Fruit fly (Drosophila melanogaster) whole organism, embryonic: ENCODE measurements around the gene CG11131.

ENCODE experiments used
- B-H1 ChIP-seq: fragments of 200-800 bp; sonication (Bioruptor generic); IDR thresholded peaks from 3 replicates; pipeline ENCODE4 v1.3.6; 2022; ENCODE audit warnings: missing biosample characterization, missing genetic modification characterization
- CG10431 ChIP-seq: fragments of 200-800 bp; sonication (Bioruptor generic); optimal IDR thresholded peaks from 3 replicates; lab custom pipeline; 2018; ENCODE audit warnings: missing biosample characterization, mild to moderate bottlenecking, missing genetic modification characterization
- CG10979 ChIP-seq: fragments of 200-800 bp; sonication (Bioruptor generic); optimal IDR thresholded peaks from 2 replicates; lab custom pipeline; 2018; ENCODE audit warnings: missing biosample characterization, mild to moderate bottlenecking, missing genetic modification characterization, moderate library complexity
- CG13123 ChIP-seq: fragments of 200-800 bp; sonication (Bioruptor generic); optimal IDR thresholded peaks from 2 replicates; lab custom pipeline; 2016; ENCODE audit warnings: missing biosample characterization, missing genetic modification characterization
- CG13296 ChIP-seq: fragments of 200-800 bp; sonication (Bioruptor generic); optimal IDR thresholded peaks from 3 replicates; lab custom pipeline; 2018; ENCODE audit warnings: missing biosample characterization, mild to moderate bottlenecking, missing genetic modification characterization
- CG17385 ChIP-seq: fragments of 200-800 bp; sonication (Bioruptor generic); optimal IDR thresholded peaks from 3 replicates; lab custom pipeline; 2018; ENCODE audit warnings: missing biosample characterization, mild to moderate bottlenecking, missing genetic modification characterization
- CG17612 ChIP-seq: fragments of 200-800 bp; sonication (Bioruptor generic); IDR thresholded peaks from 2 replicates; pipeline ENCODE4 v1.3.6; 2022; ENCODE audit warnings: missing biosample characterization, missing genetic modification characterization
- CG17912 ChIP-seq: fragments of 200-800 bp; sonication (Bioruptor generic); optimal IDR thresholded peaks from 2 replicates; lab custom pipeline; 2018; ENCODE audit warnings: missing biosample characterization, mild to moderate bottlenecking, missing genetic modification characterization
- CG18599 ChIP-seq: fragments of 200-800 bp; sonication (Bioruptor generic); optimal IDR thresholded peaks from 3 replicates; lab custom pipeline; 2017; ENCODE audit warnings: missing biosample characterization, missing genetic modification characterization, mild to moderate bottlenecking, moderate library complexity, missing genetic modification reagents
- CG2129 ChIP-seq: fragments of 200-800 bp; sonication (Bioruptor generic); IDR thresholded peaks from 2 replicates; pipeline ENCODE4 v1.3.6; 2022; ENCODE audit warnings: missing biosample characterization, missing genetic modification characterization; ENCODE audit not compliant: partially characterized antibody
- CG4360 ChIP-seq: fragments of 200-800 bp; sonication (Bioruptor generic); IDR thresholded peaks from 2 replicates; pipeline ENCODE4 v1.3.6; 2022; ENCODE audit warnings: missing biosample characterization, missing genetic modification characterization
- CG43689 ChIP-seq: fragments of 200-800 bp; sonication (Bioruptor generic); IDR thresholded peaks from 2 replicates; pipeline ENCODE4 v1.3.6; 2022; ENCODE audit warnings: missing biosample characterization, missing genetic modification characterization
- CG5245 ChIP-seq: fragments of 200-800 bp; sonication (Bioruptor generic); optimal IDR thresholded peaks from 3 replicates; lab custom pipeline; 2016; ENCODE audit warnings: missing biosample characterization, missing genetic modification characterization
- CG6689 ChIP-seq: fragments of 200-800 bp; sonication (Bioruptor generic); IDR thresholded peaks from 2 replicates; pipeline ENCODE4 v1.3.6; 2022; ENCODE audit warnings: missing biosample characterization, missing genetic modification characterization
- CG7786 ChIP-seq: fragments of 200-800 bp; sonication (Bioruptor generic); optimal IDR thresholded peaks from 2 replicates; lab custom pipeline; 2016; ENCODE audit warnings: missing biosample characterization, missing genetic modification characterization
- CG8924 ChIP-seq: fragments of 200-800 bp; optimal IDR thresholded peaks from 3 replicates; lab custom pipeline; 2019; ENCODE audit warnings: missing biosample characterization, mild to moderate bottlenecking, missing genetic modification characterization, moderate library complexity
- CG9215 ChIP-seq: fragments of 200-800 bp; sonication (Bioruptor generic); IDR thresholded peaks from 2 replicates; pipeline ENCODE4 v1.3.6; 2022; ENCODE audit warnings: missing biosample characterization, missing genetic modification characterization
- CG9817 ChIP-seq: fragments of 200-800 bp; sonication (Bioruptor generic); optimal IDR thresholded peaks from 2 replicates; lab custom pipeline; 2018; ENCODE audit warnings: missing biosample characterization, mild to moderate bottlenecking, missing genetic modification characterization, moderate library complexity
- CrebB ChIP-seq: fragments of 200-800 bp; sonication (Bioruptor generic); optimal IDR thresholded peaks from 3 replicates; lab custom pipeline; 2018; ENCODE audit warnings: missing biosample characterization, mild to moderate bottlenecking, missing genetic modification characterization
- Deaf1 ChIP-seq: fragments of 200-800 bp; optimal IDR thresholded peaks from 3 replicates; lab custom pipeline; 2019; ENCODE audit warnings: missing biosample characterization, mild to moderate bottlenecking, missing genetic modification characterization, moderate library complexity
- E2f1 ChIP-seq: fragments of 200-800 bp; sonication (Bioruptor generic); IDR thresholded peaks from 2 replicates; pipeline ENCODE4 v1.3.6; 2022; ENCODE audit warnings: missing biosample characterization, missing genetic modification characterization
- Fer1 ChIP-seq: fragments of 200-800 bp; sonication (Bioruptor generic); optimal IDR thresholded peaks from 2 replicates; lab custom pipeline; 2017; ENCODE audit warnings: missing biosample characterization, mild to moderate bottlenecking, missing genetic modification characterization
- Fer2 ChIP-seq: fragments of 200-800 bp; sonication (Bioruptor generic); optimal IDR thresholded peaks from 2 replicates; lab custom pipeline; 2018; ENCODE audit warnings: missing biosample characterization, mild to moderate bottlenecking, missing genetic modification characterization, moderate library complexity
- Hr78 ChIP-seq, 2 experiments: fragments of 200-800 bp in 1 of 2; fragments of >200 bp in 1 of 2; sonication (Bioruptor generic) in 1 of 2; optimal IDR thresholded peaks; 2 replicates each; lab custom pipeline; 2017 to 2019; ENCODE audit warnings: missing biosample characterization in 2 of 2, missing genetic modification characterization in 2 of 2, mild to moderate bottlenecking in 1 of 2, moderate library complexity in 1 of 2
- Lhr ChIP-seq: fragments of 200-800 bp; sonication (Bioruptor generic); optimal IDR thresholded peaks from 3 replicates; lab custom pipeline; 2017; ENCODE audit warnings: mild to moderate bottlenecking, missing biosample characterization, missing genetic modification reagents, missing genetic modification characterization
- MESR4 ChIP-seq: fragments of 200-800 bp; sonication (Bioruptor generic); optimal IDR thresholded peaks from 2 replicates; lab custom pipeline; 2018; ENCODE audit warnings: missing biosample characterization, mild to moderate bottlenecking, missing genetic modification characterization, moderate library complexity
- Nf-YB ChIP-seq: fragments of 200-800 bp; sonication (Bioruptor generic); optimal IDR thresholded peaks from 3 replicates; lab custom pipeline; 2019; ENCODE audit warnings: missing biosample characterization, mild to moderate bottlenecking, missing genetic modification characterization, moderate library complexity
- PHDP ChIP-seq: fragments of 200-800 bp; sonication (Bioruptor generic); optimal IDR thresholded peaks from 3 replicates; lab custom pipeline; 2018; ENCODE audit warnings: missing biosample characterization, mild to moderate bottlenecking, missing genetic modification characterization, moderate library complexity
- Poxn ChIP-seq: fragments of 200-800 bp; sonication (Bioruptor generic); IDR thresholded peaks from 2 replicates; pipeline ENCODE4 v1.3.6; 2022; ENCODE audit warnings: missing biosample characterization, missing genetic modification characterization
- Rfx ChIP-seq: fragments of 200-800 bp; sonication (Bioruptor generic); IDR thresholded peaks from 2 replicates; pipeline ENCODE4 v1.3.6; 2022; ENCODE audit warnings: missing biosample characterization, missing genetic modification characterization
- Scr ChIP-seq: fragments of 200-800 bp; sonication (Bioruptor generic); IDR thresholded peaks from 2 replicates; pipeline ENCODE4 v1.3.6; 2022; ENCODE audit warnings: missing biosample characterization, missing genetic modification characterization; ENCODE audit not compliant: partially characterized antibody
- az2 ChIP-seq: fragments of 200-800 bp; sonication (Bioruptor generic); optimal IDR thresholded peaks from 3 replicates; lab custom pipeline; 2016; ENCODE audit warnings: missing biosample characterization, missing genetic modification characterization
- chif ChIP-seq, 2 experiments: fragments of 200-800 bp; sonication (Bioruptor generic); optimal IDR thresholded peaks; 3 replicates each; lab custom pipeline; 2016; ENCODE audit warnings: missing biosample characterization in 2 of 2, missing genetic modification characterization in 2 of 2
- crp ChIP-seq, 2 experiments: fragments of 200-800 bp; sonication (Bioruptor generic); optimal IDR thresholded peaks; 2 replicates in 1 of 2; 3 replicates in 1 of 2; lab custom pipeline; 2017; ENCODE audit warnings: missing biosample characterization in 2 of 2, missing genetic modification characterization in 2 of 2, mild to moderate bottlenecking in 1 of 2, moderate library complexity in 1 of 2
- eve ChIP-seq, 2 experiments: fragments of >200 bp; optimal IDR thresholded peaks; 2 replicates each; lab custom pipeline; 2017; ENCODE audit warnings: missing biosample characterization in 2 of 2, missing genetic modification characterization in 2 of 2
- fd3F ChIP-seq: fragments of 200-800 bp; sonication (Bioruptor generic); optimal IDR thresholded peaks from 2 replicates; lab custom pipeline; 2018; ENCODE audit warnings: missing biosample characterization, mild to moderate bottlenecking, missing genetic modification characterization, moderate library complexity
- gcm ChIP-seq: fragments of 200-800 bp; sonication (Bioruptor generic); optimal IDR thresholded peaks from 2 replicates; lab custom pipeline; 2019; ENCODE audit warnings: missing biosample characterization, mild to moderate bottlenecking, missing genetic modification characterization, moderate library complexity
- gsb ChIP-seq: fragments of 200-800 bp; sonication (Bioruptor generic); IDR thresholded peaks from 2 replicates; pipeline ENCODE4 v1.3.6; 2022; ENCODE audit warnings: missing biosample characterization, missing genetic modification characterization
- hbn ChIP-seq: fragments of 200-800 bp; sonication (Bioruptor generic); IDR thresholded peaks from 2 replicates; pipeline ENCODE4 v1.3.6; 2022; ENCODE audit warnings: missing biosample characterization, missing genetic modification characterization; ENCODE audit not compliant: partially characterized antibody
- her ChIP-seq: fragments of 200-800 bp; sonication (Bioruptor generic); optimal IDR thresholded peaks from 2 replicates; lab custom pipeline; 2016; ENCODE audit warnings: missing biosample characterization, missing genetic modification characterization
- ind ChIP-seq: fragments of 200-800 bp; sonication (Bioruptor generic); optimal IDR thresholded peaks from 3 replicates; lab custom pipeline; 2016; ENCODE audit warnings: missing biosample characterization, missing genetic modification characterization
- jumu ChIP-seq: fragments of 200-800 bp; sonication (Bioruptor generic); optimal IDR thresholded peaks from 3 replicates; lab custom pipeline; 2016; ENCODE audit warnings: missing biosample characterization, missing genetic modification characterization
- lola ChIP-seq, 3 experiments: fragments of >200 bp in 2 of 3; fragments of 200-800 bp in 1 of 3; sonication (Bioruptor generic) in 1 of 3; optimal IDR thresholded peaks; 2 replicates each; lab custom pipeline; 2017 to 2019; ENCODE audit warnings: missing biosample characterization in 3 of 3, missing genetic modification characterization in 3 of 3, mild to moderate bottlenecking in 1 of 3, moderate library complexity in 1 of 3
- pan ChIP-seq, 4 experiments: fragments of >200 bp in 3 of 4; fragments of 200-800 bp in 1 of 4; sonication (Bioruptor generic) in 1 of 4; optimal IDR thresholded peaks in 3 of 4; IDR thresholded peaks in 1 of 4; 2 replicates each; pipeline versions ENCODE4 v1.3.6 to Lab custom; 2017 to 2022; ENCODE audit warnings: missing biosample characterization in 2 of 4, missing genetic modification characterization in 2 of 4, mixed read lengths in 1 of 4
- seq ChIP-seq: fragments of 200-800 bp; sonication (Bioruptor generic); IDR thresholded peaks from 2 replicates; pipeline ENCODE4 v1.3.6; 2022; ENCODE audit warnings: missing biosample characterization, missing genetic modification characterization
- tin ChIP-seq: fragments of 200-800 bp; sonication (Bioruptor generic); optimal IDR thresholded peaks from 3 replicates; lab custom pipeline; 2016; ENCODE audit warnings: missing biosample characterization, missing genetic modification characterization
- tio ChIP-seq: fragments of 200-800 bp; sonication (Bioruptor generic); optimal IDR thresholded peaks from 2 replicates; lab custom pipeline; 2017; ENCODE audit warnings: missing biosample characterization, missing genetic modification characterization, inconsistent platforms
- tup ChIP-seq: fragments of 200-800 bp; sonication (Bioruptor generic); optimal IDR thresholded peaks from 2 replicates; lab custom pipeline; 2016; ENCODE audit warnings: missing biosample characterization, mild to moderate bottlenecking, missing genetic modification characterization, moderate library complexity
- vnd ChIP-seq: fragments of 200-800 bp; sonication (Bioruptor generic); IDR thresholded peaks from 3 replicates; pipeline ENCODE4 v1.3.6; 2022; ENCODE audit warnings: missing biosample characterization, missing genetic modification characterization; ENCODE audit not compliant: partially characterized antibody

CG11131 gene

dm6 chr3L:22871845-22872361 lies 26.6 kb upstream of the CG11131 start, which contains the start of the genes CG11109 and Arf1 (continued):
- TF ChIP-seq tio (GFP tag; lab: Kevin White, UChicago) (no peak), CG2129 (GFP tag; lab: Robert Waterston, UW) (peak; percentile 47), CG18599 (GFP tag; lab: Kevin White, UChicago) (no peak), eve (GFP tag; optimal IDR thresholded peaks at IDR 0.05; lab: Kevin White, UChicago) (no peak), CG9215 (no peak), CG10431 (GFP tag; lab: Kevin White, UChicago) (no peak), seq (GFP tag; lab: Robert Waterston, UW) (no peak), CG6689 (GFP tag; lab: Robert Waterston, UW) (no peak), CG10979 (tag; lab: Kevin White, UChicago) (peak; percentile 3), CG7786 (GFP tag; lab: Kevin White, UChicago) (no peak), hbn (GFP tag; lab: Robert Waterston, UW) (peak; percentile 59), Scr (GFP tag; lab: Robert Waterston, UW) (peak; percentile 52), lola (GFP tag; optimal IDR thresholded peaks at IDR 0.05; lab: Kevin White, UChicago) (no peak), pan (optimal IDR thresholded peaks at IDR 0.05; lab: Kevin White, UChicago) (no peak), pan (GFP tag; optimal IDR thresholded peaks at IDR 0.05 in 1 of 2, IDR thresholded peaks at IDR 0.05 in 1 of 2) (no peak), PHDP (no peak), crp (GFP tag; optimal IDR thresholded peaks at IDR 0.05; lab: Kevin White, UChicago) (peak in 1 of 2 experiments; percentile 43), CG9817 (tag; lab: Kevin White, UChicago) (no peak), tin (GFP tag; lab: Kevin White, UChicago) (no peak), CG13123 (GFP tag; lab: Kevin White, UChicago) (no peak), az2 (no peak), ind (GFP tag; lab: Kevin White, UChicago) (no peak), jumu (GFP tag; lab: Kevin White, UChicago) (no peak), MESR4 (GFP tag; lab: Kevin White, UChicago) (peak; percentile 70), gcm (GFP tag; lab: Kevin White, UChicago) (no peak), CG8924 (tag; lab: Kevin White, UChicago) (peak; percentile 30), gsb (GFP tag; lab: Robert Waterston, UW) (no peak), fd3F (GFP tag; lab: Kevin White, UChicago) (no peak), CG17612 (GFP tag; lab: Robert Waterston, UW) (no peak), CG5245 (GFP tag; lab: Kevin White, UChicago) (no peak), CG43689 (GFP tag; lab: Robert Waterston, UW) (no peak), CG4360 (no peak), Nf-YB (GFP tag; lab: Kevin White, UChicago) (no peak), her (GFP tag; lab: Kevin White, UChicago) (peak; percentile 44), E2f1 (no peak), CG17385 (no peak), Fer1 (GFP tag; lab: Kevin White, UChicago) (peak; percentile 11), chif (GFP tag; optimal IDR thresholded peaks at IDR 0.05; lab: Kevin White, UChicago) (no peak), Fer2 (no peak), B-H1 (no peak), Deaf1 (tag; lab: Kevin White, UChicago) (no peak), CG17912 (GFP tag; lab: Kevin White, UChicago) (peak; percentile 47), tup (GFP tag; lab: Kevin White, UChicago) (no peak), CG13296 (GFP tag; lab: Kevin White, UChicago) (peak; percentile 23), Lhr (no peak), Rfx (GFP tag; lab: Robert Waterston, UW) (peak; percentile 56), Hr78 (GFP tag; optimal IDR thresholded peaks at IDR 0.05; lab: Kevin White, UChicago) (no peak), vnd (GFP tag; lab: Robert Waterston, UW) (peak; percentile 59), CrebB (tag; lab: Kevin White, UChicago) (peak; percentile 36), Poxn (no peak)
